Fruit fly (Drosophila melanogaster) whole organism, embryonic: ENCODE results near the gene CG5376.

ENCODE experiments used
- BtbVII ChIP-seq: fragments of 200-800 bp; sonication (Bioruptor generic); optimal IDR thresholded peaks from 3 replicates; lab custom pipeline; 2017; ENCODE audit warnings: missing biosample characterization, mild to moderate bottlenecking, missing genetic modification characterization
- CG10321 ChIP-seq: fragments of 200-800 bp; sonication (Bioruptor generic); IDR thresholded peaks from 2 replicates; pipeline ENCODE4 v1.3.6; 2022; ENCODE audit warnings: missing biosample characterization, missing genetic modification characterization
- CG11456 ChIP-seq: fragments of 200-800 bp; sonication (Bioruptor generic); IDR thresholded peaks from 3 replicates; pipeline ENCODE4 v1.3.6; 2022; ENCODE audit warnings: missing biosample characterization, missing genetic modification characterization
- CG11504 ChIP-seq: fragments of 200-800 bp; sonication (Bioruptor generic); optimal IDR thresholded peaks from 3 replicates; lab custom pipeline; 2019; ENCODE audit warnings: missing biosample characterization, mild to moderate bottlenecking, missing genetic modification characterization, moderate library complexity
- CG11695 ChIP-seq: fragments of 200-800 bp; sonication (Bioruptor generic); IDR thresholded peaks from 3 replicates; pipeline ENCODE4 v1.3.6; 2022; ENCODE audit warnings: missing biosample characterization, missing genetic modification characterization
- CG12236 ChIP-seq: fragments of 200-800 bp; sonication (Bioruptor generic); optimal IDR thresholded peaks from 2 replicates; lab custom pipeline; 2016; ENCODE audit warnings: missing biosample characterization, missing genetic modification characterization
- CG13894 ChIP-seq: fragments of 200-800 bp; sonication (Bioruptor generic); optimal IDR thresholded peaks from 3 replicates; lab custom pipeline; 2018; ENCODE audit warnings: missing biosample characterization, mild to moderate bottlenecking, missing genetic modification characterization, moderate library complexity
- CG14050 ChIP-seq: fragments of 200-800 bp; sonication (Bioruptor generic); IDR thresholded peaks from 3 replicates; pipeline ENCODE4 v1.3.6; 2022; ENCODE audit warnings: missing biosample characterization, missing genetic modification characterization
- CG14860 ChIP-seq: fragments of 200-800 bp; sonication (Bioruptor generic); IDR thresholded peaks from 3 replicates; pipeline ENCODE4 v1.3.6; 2022; ENCODE audit warnings: missing biosample characterization, missing genetic modification characterization; ENCODE audit not compliant: partially characterized antibody
- CG17568 ChIP-seq: fragments of 200-800 bp; sonication (Bioruptor generic); optimal IDR thresholded peaks from 2 replicates; lab custom pipeline; 2018; ENCODE audit warnings: missing biosample characterization, mild to moderate bottlenecking, missing genetic modification characterization, moderate library complexity
- CG18619 ChIP-seq: fragments of 200-800 bp; sonication (Bioruptor generic); optimal IDR thresholded peaks from 3 replicates; lab custom pipeline; 2017; ENCODE audit warnings: missing biosample characterization, mild to moderate bottlenecking, missing genetic modification characterization
- CG2116 ChIP-seq: fragments of 200-800 bp; sonication (Bioruptor generic); optimal IDR thresholded peaks from 3 replicates; lab custom pipeline; 2018; ENCODE audit warnings: missing biosample characterization, mild to moderate bottlenecking, missing genetic modification characterization
- CG2129 ChIP-seq: fragments of 200-800 bp; sonication (Bioruptor generic); IDR thresholded peaks from 2 replicates; pipeline ENCODE4 v1.3.6; 2022; ENCODE audit warnings: missing biosample characterization, missing genetic modification characterization; ENCODE audit not compliant: partially characterized antibody
- CG2678 ChIP-seq: fragments of 200-800 bp; sonication (Bioruptor generic); optimal IDR thresholded peaks from 3 replicates; lab custom pipeline; 2019; ENCODE audit warnings: missing biosample characterization, mild to moderate bottlenecking, missing genetic modification characterization, moderate library complexity
- CG31365 ChIP-seq: fragments of 200-800 bp; sonication (Bioruptor generic); optimal IDR thresholded peaks from 2 replicates; lab custom pipeline; 2018; ENCODE audit warnings: missing biosample characterization, mild to moderate bottlenecking, missing genetic modification characterization
- CG3847 ChIP-seq: fragments of 200-800 bp; sonication (Bioruptor generic); IDR thresholded peaks from 2 replicates; pipeline ENCODE4 v1.3.6; 2022; ENCODE audit warnings: missing biosample characterization, missing genetic modification characterization
- CG8290 ChIP-seq, 3 experiments: fragments of 200-800 bp; sonication (Bioruptor generic); optimal IDR thresholded peaks; 2 replicates each; lab custom pipeline; 2016 to 2019; ENCODE audit warnings: missing biosample characterization in 3 of 3, missing genetic modification characterization in 3 of 3, mild to moderate bottlenecking in 2 of 3, moderate library complexity in 1 of 3
- CG8388 ChIP-seq: fragments of 200-800 bp; sonication (Bioruptor generic); optimal IDR thresholded peaks from 2 replicates; lab custom pipeline; 2019; ENCODE audit warnings: missing biosample characterization, mild to moderate bottlenecking, missing genetic modification characterization, moderate library complexity
- CG8478 ChIP-seq: fragments of >200 bp; optimal IDR thresholded peaks from 2 replicates; lab custom pipeline; 2018
- CG8924 ChIP-seq: fragments of 200-800 bp; optimal IDR thresholded peaks from 3 replicates; lab custom pipeline; 2019; ENCODE audit warnings: missing biosample characterization, mild to moderate bottlenecking, missing genetic modification characterization, moderate library complexity
- CHES-1-like ChIP-seq: fragments of 200-800 bp; sonication (Bioruptor generic); optimal IDR thresholded peaks from 2 replicates; lab custom pipeline; 2016; ENCODE audit warnings: missing biosample characterization, missing genetic modification characterization
- Dbx ChIP-seq: fragments of 200-800 bp; sonication (Bioruptor generic); IDR thresholded peaks from 3 replicates; pipeline ENCODE4 v1.3.6; 2022; ENCODE audit warnings: missing biosample characterization, missing genetic modification characterization
- Deaf1 ChIP-seq: fragments of 200-800 bp; optimal IDR thresholded peaks from 3 replicates; lab custom pipeline; 2019; ENCODE audit warnings: missing biosample characterization, mild to moderate bottlenecking, missing genetic modification characterization, moderate library complexity
- Gsc ChIP-seq: fragments of 200-800 bp; sonication (Bioruptor generic); IDR thresholded peaks from 2 replicates; pipeline ENCODE4 v1.3.6; 2022; ENCODE audit warnings: missing biosample characterization, missing genetic modification characterization
- HHEX ChIP-seq: fragments of 200-800 bp; sonication (Bioruptor generic); optimal IDR thresholded peaks from 3 replicates; lab custom pipeline; 2017; ENCODE audit warnings: missing biosample characterization, mild to moderate bottlenecking, missing genetic modification characterization, missing genetic modification reagents
- Lpt ChIP-seq: fragments of >200 bp; optimal IDR thresholded peaks from 2 replicates; lab custom pipeline; 2018; ENCODE audit warnings: missing biosample characterization, missing genetic modification characterization
- Med ChIP-seq: fragments of 200-800 bp; sonication (Bioruptor generic); peaks from one replicate; lab custom pipeline; 2016; ENCODE audit warnings: missing biosample characterization, missing genetic modification characterization, mild to moderate bottlenecking, inconsistent platforms, moderate library complexity
- NK7.1 ChIP-seq: fragments of 200-800 bp; sonication (Bioruptor generic); optimal IDR thresholded peaks from 3 replicates; lab custom pipeline; 2016; ENCODE audit warnings: missing biosample characterization, missing genetic modification characterization
- Xbp1 ChIP-seq: fragments of 200-800 bp; sonication (Bioruptor generic); optimal IDR thresholded peaks from 3 replicates; lab custom pipeline; 2016; ENCODE audit warnings: missing biosample characterization, mild to moderate bottlenecking, missing genetic modification characterization
- Xrp1 ChIP-seq: fragments of 200-800 bp; sonication (Bioruptor generic); IDR thresholded peaks from 2 replicates; pipeline ENCODE4 v1.3.6; 2022; ENCODE audit warnings: missing biosample characterization, missing genetic modification characterization
- abd-A ChIP-seq: fragments of 200-800 bp; sonication (Bioruptor generic); optimal IDR thresholded peaks from 3 replicates; lab custom pipeline; 2019; ENCODE audit warnings: missing biosample characterization, mild to moderate bottlenecking, missing genetic modification characterization, moderate library complexity
- aop ChIP-seq: fragments of 200-800 bp; sonication (Bioruptor generic); IDR thresholded peaks from 2 replicates; pipeline ENCODE4 v1.3.6; 2022; ENCODE audit warnings: missing biosample characterization, missing genetic modification characterization
- ato ChIP-seq: fragments of 200-800 bp; sonication (Bioruptor generic); IDR thresholded peaks from 2 replicates; pipeline ENCODE4 v1.3.6; 2022; ENCODE audit warnings: missing biosample characterization, missing genetic modification characterization; ENCODE audit not compliant: partially characterized antibody
- az2 ChIP-seq: fragments of 200-800 bp; sonication (Bioruptor generic); optimal IDR thresholded peaks from 3 replicates; lab custom pipeline; 2016; ENCODE audit warnings: missing biosample characterization, missing genetic modification characterization
- crc ChIP-seq: fragments of 200-800 bp; sonication (Bioruptor generic); optimal IDR thresholded peaks from 2 replicates; lab custom pipeline; 2016; ENCODE audit warnings: missing biosample characterization, missing genetic modification characterization
- da ChIP-seq: fragments of 200-800 bp; sonication (Bioruptor generic); optimal IDR thresholded peaks from 2 replicates; lab custom pipeline; 2016; ENCODE audit warnings: missing biosample characterization, missing genetic modification characterization
- ftz-f1 ChIP-seq: fragments of 200-800 bp; sonication (Bioruptor generic); optimal IDR thresholded peaks from 2 replicates; lab custom pipeline; 2016; ENCODE audit warnings: missing biosample characterization, missing genetic modification characterization
- gfzf ChIP-seq: fragments of 200-800 bp; sonication (Bioruptor generic); optimal IDR thresholded peaks from 2 replicates; lab custom pipeline; 2016; ENCODE audit warnings: missing biosample characterization, mild to moderate bottlenecking, missing genetic modification characterization, moderate library complexity
- her ChIP-seq: fragments of 200-800 bp; sonication (Bioruptor generic); optimal IDR thresholded peaks from 2 replicates; lab custom pipeline; 2016; ENCODE audit warnings: missing biosample characterization, missing genetic modification characterization
- lmd ChIP-seq: fragments of 200-800 bp; sonication (Bioruptor generic); IDR thresholded peaks from 2 replicates; pipeline ENCODE4 v1.3.6; 2022; ENCODE audit warnings: missing biosample characterization, missing genetic modification characterization
- nerfin-2 ChIP-seq: fragments of 200-800 bp; sonication (Bioruptor generic); IDR thresholded peaks from 2 replicates; pipeline ENCODE4 v1.3.6; 2022; ENCODE audit warnings: missing biosample characterization, missing genetic modification characterization; ENCODE audit not compliant: partially characterized antibody
- nmo ChIP-seq: fragments of 200-800 bp; sonication (Bioruptor generic); optimal IDR thresholded peaks from 2 replicates; lab custom pipeline; 2018; ENCODE audit warnings: missing biosample characterization, mild to moderate bottlenecking, missing genetic modification characterization, moderate library complexity
- org-1 ChIP-seq: fragments of 200-800 bp; sonication (Bioruptor generic); optimal IDR thresholded peaks from 2 replicates; lab custom pipeline; 2017; ENCODE audit warnings: missing biosample characterization, missing genetic modification characterization
- prd ChIP-seq, 3 experiments: fragments of >200 bp in 2 of 3; fragments of 200-800 bp in 1 of 3; sonication (Bioruptor generic) in 1 of 3; optimal IDR thresholded peaks in 2 of 3; IDR thresholded peaks in 1 of 3; 2 replicates in 2 of 3; 3 replicates in 1 of 3; pipeline versions ENCODE4 v1.3.6 to Lab custom; 2017 to 2022; ENCODE audit warnings: missing biosample characterization in 1 of 3, missing genetic modification characterization in 1 of 3
- row ChIP-seq: fragments of 200-800 bp; sonication (Bioruptor generic); IDR thresholded peaks from 3 replicates; pipeline ENCODE4 v1.3.6; 2022; ENCODE audit warnings: missing biosample characterization, missing genetic modification characterization
- run ChIP-seq: fragments of 200-800 bp; sonication (Bioruptor generic); optimal IDR thresholded peaks from 3 replicates; lab custom pipeline; 2018; ENCODE audit warnings: missing biosample characterization, mild to moderate bottlenecking, missing genetic modification characterization
- salm ChIP-seq: fragments of 200-800 bp; sonication (Bioruptor generic); optimal IDR thresholded peaks from 2 replicates; lab custom pipeline; 2018; ENCODE audit warnings: missing biosample characterization, mild to moderate bottlenecking, missing genetic modification characterization
- trh ChIP-seq: fragments of 200-800 bp; sonication (Bioruptor generic); optimal IDR thresholded peaks from 2 replicates; lab custom pipeline; 2016; ENCODE audit warnings: missing biosample characterization, missing genetic modification characterization
- zen ChIP-seq: fragments of 200-800 bp; sonication (Bioruptor generic); optimal IDR thresholded peaks from 3 replicates; lab custom pipeline; 2018; ENCODE audit warnings: missing biosample characterization, mild to moderate bottlenecking, missing genetic modification characterization, moderate library complexity

The CG5376 gene

dm6 chr3R:22497025-22497424 lies 8.3 kb upstream of the CG5376 start, which contains the start of gene Octbeta1R:
Gene Octbeta1R, plus strand, starts transcription at chr3R:22497215.
- TF ChIP-seq Lpt (GFP tag; lab: Kevin White, UChicago), result no peak
- TF ChIP-seq abd-A, result peak; percentile 16
- no peak for TF ChIP-seq CG18619
- TF ChIP-seq Dbx (GFP tag; lab: Robert Waterston, UW), result no peak
- peak; percentile 22 for TF ChIP-seq Med (GFP tag; lab: Kevin White, UChicago)
- TF ChIP-seq ato, result no peak
- no peak for TF ChIP-seq CG11456 (GFP tag; lab: Robert Waterston, UW)
- TF ChIP-seq CG2678, result no peak
- 0 out of 3 replicates have a peak, but pooled peaks have one; percentile 1 for TF ChIP-seq row (GFP tag; lab: Robert Waterston, UW)
- peak; percentile 57 for TF ChIP-seq CG13894 (tag; lab: Kevin White, UChicago)
- TF ChIP-seq nerfin-2, result no peak
- no peak for TF ChIP-seq zen (tag; lab: Kevin White, UChicago)
- no peak for TF ChIP-seq CG14050
- TF ChIP-seq Deaf1 (tag; lab: Kevin White, UChicago), result peak; percentile 94
- no peak for TF ChIP-seq CG17568 (GFP tag; lab: Kevin White, UChicago)
- TF ChIP-seq ftz-f1 (GFP tag; lab: Kevin White, UChicago), result no peak
- TF ChIP-seq CG31365 (tag; lab: Kevin White, UChicago), result no peak
- no peak for TF ChIP-seq az2 (GFP tag; lab: Kevin White, UChicago)
- TF ChIP-seq CG8290 (GFP tag; optimal IDR thresholded peaks at IDR 0.05; lab: Kevin White, UChicago), result no peak
- TF ChIP-seq CG8290 (tag; optimal IDR thresholded peaks at IDR 0.05; lab: Kevin White, UChicago), result no peak
- TF ChIP-seq CG14860 (GFP tag; lab: Robert Waterston, UW), result 0 out of 3 replicates have a peak, but pooled peaks have one; percentile 12
- TF ChIP-seq trh (GFP tag; lab: Kevin White, UChicago), result no peak
- TF ChIP-seq CG8478 (lab: Kevin White, UChicago), result no peak
- no peak for TF ChIP-seq CG8388 (GFP tag; lab: Kevin White, UChicago)

dm6 chr3R:22494523-22495309 lies 6.0 kb upstream of the CG5376 start:
- TF ChIP-seq CG11504 (tag; lab: Kevin White, UChicago) (peak; percentile 70), CG12236 (no peak), crc (GFP tag; lab: Kevin White, UChicago) (no peak), CG10321 (no peak), CG2129 (GFP tag; lab: Robert Waterston, UW) (no peak), da (no peak), BtbVII (GFP tag; lab: Kevin White, UChicago) (peak; percentile 11), Xrp1 (no peak), CG2116 (GFP tag; lab: Kevin White, UChicago) (no peak), run (no peak), prd (optimal IDR thresholded peaks at IDR 0.05; lab: Kevin White, UChicago) (no peak), prd (GFP tag; IDR thresholded peaks at IDR 0.05; lab: Robert Waterston, UW) (0 out of 3 replicates have a peak, but pooled peaks have one; percentile 33), Med (GFP tag; lab: Kevin White, UChicago) (peak; percentile 79), NK7.1 (GFP tag; lab: Kevin White, UChicago) (no peak), CG3847 (GFP tag; lab: Robert Waterston, UW) (no peak), salm (tag; lab: Kevin White, UChicago) (no peak), gfzf (no peak), lmd (peak; percentile 52; the same call in 1 of the 2 replicates), her (no peak), aop (GFP tag; lab: Robert Waterston, UW) (no peak), CG8924 (tag; lab: Kevin White, UChicago) (peak; percentile 55), Xbp1 (GFP tag; lab: Kevin White, UChicago) (no peak), org-1 (no peak), Gsc (GFP tag; lab: Robert Waterston, UW) (no peak), CG11695 (GFP tag; lab: Robert Waterston, UW) (no peak), nmo (peak; percentile 50), HHEX (GFP tag; lab: Kevin White, UChicago) (peak; percentile 23), CHES-1-like (GFP tag; lab: Kevin White, UChicago) (no peak)
